Worm (Caenorhabditis elegans): Measurements from ENCODE around the gene dsh-2.

The dsh-2 gene

DNA sequence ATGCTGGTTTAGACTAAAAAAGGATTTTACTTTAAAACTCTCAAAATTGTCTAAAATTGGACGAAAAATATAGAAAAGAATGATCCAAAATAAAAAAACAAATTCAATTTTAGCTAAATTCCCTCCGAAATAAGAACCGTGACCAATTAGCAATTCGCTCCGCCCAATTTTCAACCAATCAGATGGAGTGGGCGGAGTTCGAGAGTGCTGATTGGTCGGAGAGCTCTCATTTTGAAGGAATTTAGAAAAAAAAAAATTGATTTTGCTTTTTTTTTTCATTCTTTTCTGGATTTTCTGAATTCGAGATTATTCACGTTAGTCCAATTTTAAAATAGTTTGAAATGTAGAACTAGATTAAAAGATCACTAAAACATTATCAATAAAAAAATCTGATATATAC is 18.1 kb upstream of the dsh-2 start:
- TF ChIP-seq nhr-77 (tag; optimal IDR thresholded peaks at IDR 0.05) (no peak), ama-1 (optimal IDR thresholded peaks at IDR 0.05) (no peak), lin-39 (tag; optimal IDR thresholded peaks at IDR 0.05) (no peak), nhr-237 (tag; optimal IDR thresholded peaks at IDR 0.05) (no peak), crh-2 (tag; optimal IDR thresholded peaks at IDR 0.05) (no peak), mdl-1 (tag; optimal IDR thresholded peaks at IDR 0.05) (no peak), mbf-1 (tag; optimal IDR thresholded peaks at IDR 0.05) (no peak), ztf-11 (tag; optimal IDR thresholded peaks at IDR 0.05) (no peak), unc-55 (GFP tag; optimal IDR thresholded peaks at IDR 0.05) (no peak), ZK546.5 (tag; optimal IDR thresholded peaks at IDR 0.05) (no peak), ztf-4 (tag; optimal IDR thresholded peaks at IDR 0.05) (no peak), sma-9 (GFP tag; optimal IDR thresholded peaks at IDR 0.05) (no peak), sma-9 (tag; optimal IDR thresholded peaks at IDR 0.05) (no peak), R02D3.7 (tag; optimal IDR thresholded peaks at IDR 0.05) (no peak), lsy-2 (tag; optimal IDR thresholded peaks at IDR 0.05) (no peak), egl-27 (tag; optimal IDR thresholded peaks at IDR 0.05) (no peak), skn-1 (tag; optimal IDR thresholded peaks at IDR 0.05) (no peak)

DNA sequence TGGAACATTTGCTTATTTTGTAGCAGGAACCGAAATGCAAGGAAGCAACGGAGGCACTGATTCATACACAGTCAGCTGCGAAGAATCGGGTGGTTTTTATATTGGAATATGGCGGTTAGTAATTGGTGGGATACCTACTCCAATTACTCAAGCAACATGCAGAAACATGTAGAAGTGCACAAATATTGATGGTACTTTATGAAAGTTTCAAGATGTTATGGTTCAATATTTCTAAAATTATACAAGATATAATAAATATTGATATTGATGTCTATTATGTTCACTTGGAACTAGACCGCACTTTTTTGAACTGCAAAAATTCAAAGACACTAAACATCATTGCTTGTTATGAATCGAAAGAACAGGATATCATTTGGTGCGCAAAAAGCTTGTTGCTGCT is 13.0 kb upstream of the dsh-2 start, which contains the start of gene C04G6.13:
TSS of gene C04G6.13 (plus strand) at position 301 of the 400 bp plus-strand sequence.
- TF ChIP-seq lin-11 (tag; optimal IDR thresholded peaks at IDR 0.05) (no peak), blmp-1 (tag; optimal IDR thresholded peaks at IDR 0.05; ENCODE audit: insufficient read depth) (no peak), nhr-77 (tag; optimal IDR thresholded peaks at IDR 0.05) (no peak), skn-1 (tag; optimal IDR thresholded peaks at IDR 0.05) (no peak), nhr-23 (tag; optimal IDR thresholded peaks at IDR 0.05) (no peak), mdl-1 (tag; optimal IDR thresholded peaks at IDR 0.05) (no peak), nhr-11 (tag; optimal IDR thresholded peaks at IDR 0.05) (no peak), nhr-129 (tag; optimal IDR thresholded peaks at IDR 0.05) (no peak), ama-1 (optimal IDR thresholded peaks at IDR 0.05) (no peak), R02D3.7 (tag; optimal IDR thresholded peaks at IDR 0.05) (no peak), Y55F3AM.14 (GFP tag; optimal IDR thresholded peaks at IDR 0.05) (no peak), peb-1 (tag; optimal IDR thresholded peaks at IDR 0.05) (no peak), crh-2 (tag; optimal IDR thresholded peaks at IDR 0.05) (no peak), ceh-16 (tag; optimal IDR thresholded peaks at IDR 0.05) (no peak)

DNA sequence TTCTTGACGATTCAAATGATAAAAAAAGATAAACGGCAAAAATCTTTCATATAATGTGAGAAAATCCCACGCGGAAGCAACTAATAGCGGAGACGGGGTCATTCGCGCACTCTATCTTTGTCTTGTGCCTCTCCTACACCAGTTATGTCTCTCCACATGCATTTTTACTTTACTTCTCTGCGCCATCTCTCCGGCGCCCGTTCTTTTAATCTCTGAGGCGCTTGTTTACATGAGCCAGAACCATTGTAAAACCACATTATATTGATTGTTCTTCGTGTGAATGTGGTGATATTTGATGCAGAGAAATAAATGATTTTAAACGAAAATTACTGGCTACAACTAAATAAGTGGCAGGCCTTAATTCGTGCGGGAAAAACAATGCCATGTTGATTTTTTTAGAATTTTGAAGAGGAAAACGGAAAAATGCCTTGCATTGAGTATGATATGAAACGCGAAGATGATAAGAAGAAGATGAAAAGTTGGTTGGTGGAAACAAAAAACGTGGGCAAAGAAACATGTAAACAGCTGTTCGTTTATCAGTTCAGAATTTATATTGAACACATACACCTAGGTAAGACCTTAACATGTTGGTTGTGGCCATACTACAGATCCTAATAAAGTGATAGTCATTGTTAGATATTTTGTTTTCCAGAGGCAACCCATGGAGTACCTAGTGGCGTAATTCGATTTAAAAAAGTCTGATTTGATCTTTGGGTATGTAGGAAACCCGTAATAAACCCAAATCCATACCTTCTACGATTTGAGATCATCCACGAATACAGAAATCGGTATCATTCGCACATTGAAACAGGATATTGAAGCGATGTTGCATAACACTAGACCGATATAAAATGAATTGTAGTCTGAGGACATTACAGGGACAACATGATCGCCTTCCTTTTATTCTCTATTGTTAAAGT is 11.6 kb upstream of the dsh-2 start, which contains the start of gene C04G6.2:
TSS of gene C04G6.2 (plus strand) at position 870 of the 920 bp plus-strand sequence.
- TF ChIP-seq sma-9 (GFP tag; optimal IDR thresholded peaks at IDR 0.05) (peak; percentile 69), sma-9 (tag; optimal IDR thresholded peaks at IDR 0.05) (no peak), F13H6.1 (tag; optimal IDR thresholded peaks at IDR 0.05) (peak; percentile 84), blmp-1 (tag; optimal IDR thresholded peaks at IDR 0.05; ENCODE audit: insufficient read depth) (no peak), Y55F3AM.14 (GFP tag; optimal IDR thresholded peaks at IDR 0.05) (no peak), nhr-25 (tag; optimal IDR thresholded peaks at IDR 0.05) (no peak), fos-1 (tag; optimal IDR thresholded peaks at IDR 0.05) (peak; percentile 19), nhr-21 (tag; optimal IDR thresholded peaks at IDR 0.05) (no peak), nhr-10 (tag; optimal IDR thresholded peaks at IDR 0.05) (no peak), nhr-12 (tag; optimal IDR thresholded peaks at IDR 0.05) (no peak), C34F6.9 (tag; optimal IDR thresholded peaks at IDR 0.05) (peak; percentile 75), nhr-237 (tag; optimal IDR thresholded peaks at IDR 0.05) (no peak), nhr-11 (tag; optimal IDR thresholded peaks at IDR 0.05) (no peak), ceh-82 (tag; optimal IDR thresholded peaks at IDR 0.05) (no peak), unc-39 (tag; optimal IDR thresholded peaks at IDR 0.05) (no peak), R02D3.7 (tag; optimal IDR thresholded peaks at IDR 0.05) (no peak), crh-2 (tag; optimal IDR thresholded peaks at IDR 0.05) (peak; percentile 62), mdl-1 (tag; optimal IDR thresholded peaks at IDR 0.05) (peak in 1 of 2 experiments; percentile 36), elt-3 (tag; optimal IDR thresholded peaks at IDR 0.05) (no peak), lsy-2 (tag; optimal IDR thresholded peaks at IDR 0.05) (peak in 1 of 2 experiments; percentile 71), ztf-1 (GFP tag; conservative IDR thresholded peaks at IDR 0.05) (no peak), nhr-23 (tag; optimal IDR thresholded peaks at IDR 0.05) (no peak), alr-1 (tag; optimal IDR thresholded peaks at IDR 0.05) (no peak), nhr-6 (tag; optimal IDR thresholded peaks at IDR 0.05) (peak; percentile 18), egl-27 (tag; optimal IDR thresholded peaks at IDR 0.05) (peak; percentile 22), nhr-129 (tag; optimal IDR thresholded peaks at IDR 0.05) (peak; percentile 55), unc-55 (GFP tag; optimal IDR thresholded peaks at IDR 0.05) (peak; percentile 51), ztf-4 (tag; optimal IDR thresholded peaks at IDR 0.05) (peak; percentile 11), lin-13 (GFP tag; optimal IDR thresholded peaks at IDR 0.05) (peak; percentile 31), ZK546.5 (tag; optimal IDR thresholded peaks at IDR 0.05) (no peak), sma-3 (GFP tag; optimal IDR thresholded peaks at IDR 0.05) (peak; percentile 32), zag-1 (tag; optimal IDR thresholded peaks at IDR 0.05) (no peak), mab-5 (tag; optimal IDR thresholded peaks at IDR 0.05) (no peak), lin-39 (tag; optimal IDR thresholded peaks at IDR 0.05) (no peak), aly-2 (tag; optimal IDR thresholded peaks at IDR 0.05) (no peak), nhr-77 (tag; optimal IDR thresholded peaks at IDR 0.05) (no peak), unc-62 (GFP tag; optimal IDR thresholded peaks at IDR 0.05) (no peak), mbf-1 (tag; optimal IDR thresholded peaks at IDR 0.05) (no peak), ztf-11 (tag; optimal IDR thresholded peaks at IDR 0.05) (no peak), ceh-16 (tag; optimal IDR thresholded peaks at IDR 0.05) (no peak), skn-1 (tag; optimal IDR thresholded peaks at IDR 0.05) (no peak)
